Fruit fly (Drosophila melanogaster) whole organism, embryonic: ENCODE results near the gene RpL6.
A peak's percentile ranks its signal among the peaks of the same experiment; 100 is the strongest.

ENCODE experiments used
- Antp ChIP-seq: fragments of 200-800 bp; sonication (Bioruptor generic); optimal IDR thresholded peaks from 3 replicates; lab custom pipeline; 2016; ENCODE audit warnings: missing biosample characterization, missing genetic modification characterization
- CG10267 ChIP-seq: fragments of 200-800 bp; sonication (Bioruptor generic); optimal IDR thresholded peaks from 2 replicates; lab custom pipeline; 2018; ENCODE audit warnings: missing biosample characterization, mild to moderate bottlenecking, missing genetic modification characterization, moderate library complexity
- CG13123 ChIP-seq: fragments of 200-800 bp; sonication (Bioruptor generic); optimal IDR thresholded peaks from 2 replicates; lab custom pipeline; 2016; ENCODE audit warnings: missing biosample characterization, missing genetic modification characterization
- CG14965 ChIP-seq: fragments of 200-800 bp; sonication (Bioruptor generic); optimal IDR thresholded peaks from 2 replicates; lab custom pipeline; 2016; ENCODE audit warnings: missing biosample characterization, missing genetic modification characterization, borderline replicate concordance
- CG15601 ChIP-seq: fragments of 200-800 bp; sonication (Bioruptor generic); optimal IDR thresholded peaks from 3 replicates; lab custom pipeline; 2019; ENCODE audit warnings: missing biosample characterization, mild to moderate bottlenecking, missing genetic modification characterization, moderate library complexity
- CG18599 ChIP-seq: fragments of 200-800 bp; sonication (Bioruptor generic); optimal IDR thresholded peaks from 3 replicates; lab custom pipeline; 2017; ENCODE audit warnings: missing biosample characterization, missing genetic modification characterization, mild to moderate bottlenecking, moderate library complexity, missing genetic modification reagents
- CG31365 ChIP-seq: fragments of 200-800 bp; sonication (Bioruptor generic); optimal IDR thresholded peaks from 2 replicates; lab custom pipeline; 2018; ENCODE audit warnings: missing biosample characterization, mild to moderate bottlenecking, missing genetic modification characterization
- CG31388 ChIP-seq: fragments of 200-800 bp; sonication (Bioruptor generic); optimal IDR thresholded peaks from 2 replicates; lab custom pipeline; 2016; ENCODE audit warnings: missing biosample characterization, missing genetic modification characterization
- CG3163 ChIP-seq: fragments of 200-800 bp; sonication (Bioruptor generic); optimal IDR thresholded peaks from 3 replicates; lab custom pipeline; 2016; ENCODE audit warnings: missing biosample characterization, missing genetic modification characterization
- CG33557 ChIP-seq: fragments of 200-800 bp; sonication (Bioruptor generic); optimal IDR thresholded peaks from 2 replicates; lab custom pipeline; 2019; ENCODE audit warnings: missing biosample characterization, mild to moderate bottlenecking, missing genetic modification characterization, moderate library complexity
- CG3726 ChIP-seq: fragments of 200-800 bp; sonication (Bioruptor generic); IDR thresholded peaks from 3 replicates; pipeline ENCODE4, ENCODE4 v1.3.6; 2022; ENCODE audit warnings: missing biosample characterization, missing genetic modification characterization
- CG42726 ChIP-seq: fragments of 200-800 bp; sonication (Bioruptor generic); IDR thresholded peaks from 2 replicates; pipeline ENCODE4 v1.3.6; 2022; ENCODE audit warnings: missing biosample characterization, missing genetic modification characterization; ENCODE audit not compliant: partially characterized antibody
- CG5180 ChIP-seq: fragments of 200-800 bp; sonication (Bioruptor generic); optimal IDR thresholded peaks from 3 replicates; lab custom pipeline; 2017; ENCODE audit warnings: missing biosample characterization, missing genetic modification characterization, mild to moderate bottlenecking, moderate library complexity, missing genetic modification reagents
- CG6654 ChIP-seq: fragments of 200-800 bp; sonication (Bioruptor generic); optimal IDR thresholded peaks from 2 replicates; lab custom pipeline; 2017; ENCODE audit warnings: missing biosample characterization, mild to moderate bottlenecking, missing genetic modification characterization
- CG7556 ChIP-seq: fragments of 200-800 bp; sonication (Bioruptor generic); optimal IDR thresholded peaks from 2 replicates; lab custom pipeline; 2017; ENCODE audit warnings: missing biosample characterization, mild to moderate bottlenecking, missing genetic modification characterization
- CG9215 ChIP-seq: fragments of 200-800 bp; sonication (Bioruptor generic); IDR thresholded peaks from 2 replicates; pipeline ENCODE4 v1.3.6; 2022; ENCODE audit warnings: missing biosample characterization, missing genetic modification characterization
- CG9876 ChIP-seq: fragments of 200-800 bp; sonication (Bioruptor generic); optimal IDR thresholded peaks from 2 replicates; lab custom pipeline; 2016; ENCODE audit warnings: missing biosample characterization, missing genetic modification characterization
- Chrac-16 ChIP-seq: fragments of 200-800 bp; sonication (Bioruptor generic); optimal IDR thresholded peaks from 3 replicates; lab custom pipeline; 2016; ENCODE audit warnings: missing biosample characterization, missing genetic modification characterization
- Deaf1 ChIP-seq: fragments of 200-800 bp; optimal IDR thresholded peaks from 3 replicates; lab custom pipeline; 2019; ENCODE audit warnings: missing biosample characterization, mild to moderate bottlenecking, missing genetic modification characterization, moderate library complexity
- Dip3 ChIP-seq: fragments of 200-800 bp; sonication (Bioruptor generic); optimal IDR thresholded peaks from 3 replicates; lab custom pipeline; 2016; ENCODE audit warnings: missing biosample characterization, missing genetic modification characterization
- E2f2 ChIP-seq: fragments of 200-800 bp; sonication (Bioruptor generic); IDR thresholded peaks from 2 replicates; pipeline ENCODE4 v1.3.6; 2022; ENCODE audit warnings: missing biosample characterization, missing genetic modification characterization
- Gsc ChIP-seq: fragments of 200-800 bp; sonication (Bioruptor generic); IDR thresholded peaks from 2 replicates; pipeline ENCODE4 v1.3.6; 2022; ENCODE audit warnings: missing biosample characterization, missing genetic modification characterization
- HmgZ ChIP-seq: fragments of 200-800 bp; sonication (Bioruptor generic); optimal IDR thresholded peaks from 2 replicates; lab custom pipeline; 2018; ENCODE audit warnings: missing biosample characterization, mild to moderate bottlenecking, missing genetic modification characterization
- NC2α ChIP-seq: fragments of 200-800 bp; sonication (Bioruptor generic); optimal IDR thresholded peaks from 2 replicates; lab custom pipeline; 2016; ENCODE audit warnings: missing biosample characterization, missing genetic modification characterization
- Side ChIP-seq: fragments of 200-800 bp; sonication (Bioruptor generic); optimal IDR thresholded peaks from 2 replicates; lab custom pipeline; 2016; ENCODE audit warnings: missing biosample characterization, missing genetic modification characterization
- TFAM ChIP-seq: fragments of 200-800 bp; sonication (Bioruptor generic); optimal IDR thresholded peaks from 2 replicates; lab custom pipeline; 2017; ENCODE audit warnings: missing biosample characterization, missing genetic modification characterization, inconsistent platforms
- ac ChIP-seq: fragments of 200-800 bp; sonication (Bioruptor generic); optimal IDR thresholded peaks from 3 replicates; lab custom pipeline; 2017; ENCODE audit warnings: missing biosample characterization, mild to moderate bottlenecking, missing genetic modification characterization
- ap ChIP-seq: fragments of 200-800 bp; sonication (Bioruptor generic); IDR thresholded peaks from 2 replicates; pipeline ENCODE4 v1.3.6; 2022; ENCODE audit warnings: missing biosample characterization, missing genetic modification characterization
- bcd ChIP-seq: fragments of 200-800 bp; sonication (Bioruptor generic); optimal IDR thresholded peaks from 2 replicates; lab custom pipeline; 2017; ENCODE audit warnings: missing biosample characterization, mild to moderate bottlenecking, missing genetic modification characterization
- btn ChIP-seq: fragments of 200-800 bp; sonication (Bioruptor generic); optimal IDR thresholded peaks from 2 replicates; lab custom pipeline; 2016; ENCODE audit warnings: missing biosample characterization, missing genetic modification characterization
- chm ChIP-seq: fragments of 200-800 bp; sonication (Bioruptor generic); IDR thresholded peaks from 2 replicates; pipeline ENCODE4 v1.3.6; 2022; ENCODE audit warnings: missing biosample characterization, missing genetic modification characterization
- ci ChIP-seq: fragments of 200-800 bp; sonication (Bioruptor generic); IDR thresholded peaks from 3 replicates; pipeline ENCODE4 v1.3.6; 2022; ENCODE audit warnings: missing biosample characterization, missing genetic modification characterization
- dan ChIP-seq: fragments of 200-800 bp; sonication (Bioruptor generic); IDR thresholded peaks from 2 replicates; pipeline ENCODE4 v1.3.6; 2022; ENCODE audit warnings: missing biosample characterization, missing genetic modification characterization
- eve ChIP-seq, 2 experiments: fragments of >200 bp; optimal IDR thresholded peaks; 2 replicates each; lab custom pipeline; 2017; ENCODE audit warnings: missing biosample characterization in 2 of 2, missing genetic modification characterization in 2 of 2
- exex ChIP-seq: fragments of 200-800 bp; sonication (Bioruptor generic); optimal IDR thresholded peaks from 4 replicates; lab custom pipeline; 2018; ENCODE audit warnings: missing biosample characterization, mild to moderate bottlenecking, missing genetic modification characterization, moderate library complexity
- eyg ChIP-seq: fragments of 200-800 bp; sonication (Bioruptor generic); optimal IDR thresholded peaks from 3 replicates; lab custom pipeline; 2016; ENCODE audit warnings: missing biosample characterization, missing genetic modification characterization
- gcm ChIP-seq: fragments of 200-800 bp; sonication (Bioruptor generic); optimal IDR thresholded peaks from 2 replicates; lab custom pipeline; 2019; ENCODE audit warnings: missing biosample characterization, mild to moderate bottlenecking, missing genetic modification characterization, moderate library complexity
- gfzf ChIP-seq: fragments of 200-800 bp; sonication (Bioruptor generic); optimal IDR thresholded peaks from 2 replicates; lab custom pipeline; 2016; ENCODE audit warnings: missing biosample characterization, mild to moderate bottlenecking, missing genetic modification characterization, moderate library complexity
- grn ChIP-seq: fragments of 200-800 bp; sonication (Bioruptor generic); optimal IDR thresholded peaks from 3 replicates; lab custom pipeline; 2017; ENCODE audit warnings: missing biosample characterization, missing genetic modification characterization
- gsb ChIP-seq: fragments of 200-800 bp; sonication (Bioruptor generic); IDR thresholded peaks from 2 replicates; pipeline ENCODE4 v1.3.6; 2022; ENCODE audit warnings: missing biosample characterization, missing genetic modification characterization
- gsb-n ChIP-seq: fragments of 200-800 bp; sonication (Bioruptor generic); optimal IDR thresholded peaks from 3 replicates; lab custom pipeline; 2018; ENCODE audit warnings: missing biosample characterization, mild to moderate bottlenecking, missing genetic modification characterization
- jing ChIP-seq: fragments of 200-800 bp; sonication (Bioruptor generic); optimal IDR thresholded peaks from 2 replicates; lab custom pipeline; 2018; ENCODE audit warnings: missing biosample characterization, mild to moderate bottlenecking, missing genetic modification characterization
- kni ChIP-seq: fragments of 200-800 bp; sonication (Bioruptor generic); optimal IDR thresholded peaks from 3 replicates; lab custom pipeline; 2017; ENCODE audit warnings: mild to moderate bottlenecking, missing biosample characterization, missing genetic modification reagents, missing genetic modification characterization
- pb ChIP-seq: fragments of 200-800 bp; sonication (Bioruptor generic); optimal IDR thresholded peaks from 3 replicates; lab custom pipeline; 2016; ENCODE audit warnings: missing biosample characterization, missing genetic modification characterization
- pita ChIP-seq: fragments of 200-800 bp; sonication (Bioruptor generic); optimal IDR thresholded peaks from 2 replicates; lab custom pipeline; 2017; ENCODE audit warnings: missing biosample characterization, mild to moderate bottlenecking, missing genetic modification characterization
- prd ChIP-seq, 3 experiments: fragments of >200 bp in 2 of 3; fragments of 200-800 bp in 1 of 3; sonication (Bioruptor generic) in 1 of 3; optimal IDR thresholded peaks in 2 of 3; IDR thresholded peaks in 1 of 3; 2 replicates in 2 of 3; 3 replicates in 1 of 3; pipeline versions ENCODE4 v1.3.6 to Lab custom; 2017 to 2022; ENCODE audit warnings: missing biosample characterization in 1 of 3, missing genetic modification characterization in 1 of 3
- ranshi ChIP-seq: fragments of 200-800 bp; sonication (Bioruptor generic); IDR thresholded peaks from 2 replicates; pipeline ENCODE4 v1.3.6; 2022; ENCODE audit warnings: missing biosample characterization, missing genetic modification characterization
- row ChIP-seq: fragments of 200-800 bp; sonication (Bioruptor generic); IDR thresholded peaks from 3 replicates; pipeline ENCODE4 v1.3.6; 2022; ENCODE audit warnings: missing biosample characterization, missing genetic modification characterization
- so ChIP-seq: fragments of 200-800 bp; sonication (Bioruptor generic); IDR thresholded peaks from 3 replicates; pipeline ENCODE4 v1.3.6; 2022; ENCODE audit warnings: missing biosample characterization, missing genetic modification characterization
- ssp ChIP-seq: fragments of 200-800 bp; sonication (Bioruptor generic); IDR thresholded peaks from 2 replicates; pipeline ENCODE4 v1.3.6; 2022; ENCODE audit warnings: missing biosample characterization, missing genetic modification characterization
- usp ChIP-seq: fragments of >200 bp; optimal IDR thresholded peaks from 2 replicates; lab custom pipeline; 2017; ENCODE audit warnings: missing biosample characterization, missing genetic modification characterization
- wdn ChIP-seq: fragments of 200-800 bp; sonication (Bioruptor generic); IDR thresholded peaks from 2 replicates; pipeline ENCODE4 v1.3.6; 2022; ENCODE audit warnings: missing biosample characterization, missing genetic modification characterization

RpL6 gene

DNA sequence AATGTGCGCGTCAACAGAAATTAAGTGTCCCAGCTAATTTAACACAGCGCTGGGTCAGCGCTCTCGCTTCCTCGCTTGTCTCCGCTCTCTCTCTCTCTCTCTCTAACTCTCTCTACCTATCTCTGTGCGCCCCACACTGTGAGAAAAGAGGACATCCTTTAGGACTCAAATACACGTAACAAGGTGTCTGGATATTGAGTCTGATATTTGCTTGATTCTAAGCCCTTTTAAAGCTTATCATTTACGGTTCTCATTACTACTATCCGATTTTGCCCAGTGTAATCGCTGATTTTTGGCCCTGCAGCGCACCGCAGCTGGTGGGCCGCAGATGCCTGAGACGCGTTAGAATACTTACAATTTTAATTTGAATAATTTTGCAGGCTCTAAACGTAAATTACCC, 40.5 kb upstream of the RpL6 start (continued):
- TF ChIP-seq Dip3 (GFP tag; lab: Kevin White, UChicago) (no peak), E2f2 (no peak), NC2α (GFP tag; lab: Kevin White, UChicago) (no peak), dan (GFP tag; lab: Robert Waterston, UW) (no peak), gcm (GFP tag; lab: Kevin White, UChicago) (no peak), TFAM (GFP tag; lab: Kevin White, UChicago) (no peak), CG9876 (GFP tag; lab: Kevin White, UChicago) (peak; percentile 21), chm (no peak; the same call in 1 of the 2 replicates), HmgZ (tag; lab: Kevin White, UChicago) (no peak), ssp (no peak), exex (tag; lab: Kevin White, UChicago) (no peak), CG14965 (GFP tag; lab: Kevin White, UChicago) (no peak), eyg (GFP tag; lab: Kevin White, UChicago) (no peak), CG42726 (no peak), Deaf1 (no peak), ranshi (0 out of 2 replicates have a peak, but pooled peaks have one; percentile 30), btn (no peak), prd (optimal IDR thresholded peaks at IDR 0.05; lab: Kevin White, UChicago) (no peak), prd (GFP tag; IDR thresholded peaks at IDR 0.05; lab: Robert Waterston, UW) (peak; percentile 55; the same call in 1 of the 3 replicates), gfzf (GFP tag; lab: Kevin White, UChicago) (no peak), CG31388 (no peak), CG3726 (GFP tag; lab: Robert Waterston, UW) (no peak), Antp (GFP tag; lab: Kevin White, UChicago) (peak; percentile 30), gsb-n (tag; lab: Kevin White, UChicago) (no peak), eve (GFP tag; optimal IDR thresholded peaks at IDR 0.05; lab: Kevin White, UChicago) (no peak), CG13123 (no peak), Gsc (GFP tag; lab: Robert Waterston, UW) (no peak), row (GFP tag; lab: Robert Waterston, UW) (peak; percentile 68), pita (GFP tag; lab: Kevin White, UChicago) (no peak), CG7556 (peak; percentile 39), CG10267 (tag; lab: Kevin White, UChicago) (no peak), CG3163 (GFP tag; lab: Kevin White, UChicago) (no peak), usp (GFP tag; lab: Kevin White, UChicago) (no peak), CG6654 (GFP tag; lab: Kevin White, UChicago) (no peak), pb (GFP tag; lab: Kevin White, UChicago) (no peak), CG5180 (no peak), Side (GFP tag; lab: Kevin White, UChicago) (peak; percentile 6), ac (GFP tag; lab: Kevin White, UChicago) (no peak), bcd (GFP tag; lab: Kevin White, UChicago) (peak; percentile 20), jing (GFP tag; lab: Kevin White, UChicago) (no peak), CG18599 (GFP tag; lab: Kevin White, UChicago) (peak; percentile 80), CG9215 (GFP tag; lab: Robert Waterston, UW) (no peak), grn (GFP tag; lab: Kevin White, UChicago) (no peak), gsb (GFP tag; lab: Robert Waterston, UW) (no peak), wdn (GFP tag; lab: Robert Waterston, UW) (no peak), Chrac-16 (GFP tag; lab: Kevin White, UChicago) (peak; percentile 26), CG31365 (tag; lab: Kevin White, UChicago) (no peak), kni (GFP tag; lab: Kevin White, UChicago) (no peak), so (GFP tag; lab: Robert Waterston, UW) (no peak), ap (0 out of 2 replicates have a peak, but pooled peaks have one; percentile 36), ci (GFP tag; lab: Robert Waterston, UW) (0 out of 3 replicates have a peak, but pooled peaks have one; percentile 55), CG15601 (tag; lab: Kevin White, UChicago) (no peak), CG33557 (GFP tag; lab: Kevin White, UChicago) (no peak)
